Fruit fly (Drosophila melanogaster) whole organism, adult: ENCODE results near the gene fng.

Experiments used
- Clk ChIP-seq: fragments of 200-800 bp; sonication (Bioruptor generic); optimal IDR thresholded peaks from 2 replicates; lab custom pipeline; 2017; ENCODE audit warnings: missing biosample characterization, missing genetic modification characterization
- Mnt ChIP-seq: fragments of 200-800 bp; sonication (Bioruptor generic); optimal IDR thresholded peaks from 2 replicates; lab custom pipeline; 2016; ENCODE audit warnings: missing biosample characterization, mild to moderate bottlenecking, missing genetic modification characterization
- cic ChIP-seq: fragments of 200-800 bp; sonication (Bioruptor generic); optimal IDR thresholded peaks from 2 replicates; lab custom pipeline; 2017; ENCODE audit warnings: missing biosample characterization, mild to moderate bottlenecking, missing genetic modification characterization, moderate library complexity

- no peak for TF ChIP-seq cic
- TF ChIP-seq Clk (GFP tag; lab: Kevin White, UChicago), result no peak
- no peak for TF ChIP-seq Mnt (GFP tag; lab: Kevin White, UChicago)
These were observed 5.1 kb downstream of the fng start for dm6 chr3L:20944180-20944579.
